Fruit fly (Drosophila melanogaster): Measurements from ENCODE around the gene Fum2.
A peak's percentile ranks its signal among the peaks of the same experiment; 100 is the strongest.

Fum2 gene

dm6 chrX:6678635-6679501, 2.7 kb upstream of the Fum2 start, which contains the start of gene ND-ASHI (continued):
- TF ChIP-seq bab2 (GFP tag; optimal IDR thresholded peaks at IDR 0.05) (peak; percentile 93), Max (GFP tag; optimal IDR thresholded peaks at IDR 0.05) (peak; percentile 94), dmrt11E (tag; optimal IDR thresholded peaks at IDR 0.05) (peak; percentile 84), dysf (GFP tag; IDR thresholded peaks at IDR 0.05) (peak; percentile 96), vvl (GFP tag; IDR thresholded peaks at IDR 0.05) (peak; percentile 99), Eip74EF (GFP tag; optimal IDR thresholded peaks at IDR 0.05) (peak in 1 of 2 experiments; percentile 88), ewg (GFP tag; optimal IDR thresholded peaks at IDR 0.05) (peak; percentile 75), CG10462 (GFP tag; optimal IDR thresholded peaks at IDR 0.05) (peak; percentile 73), ac (GFP tag; optimal IDR thresholded peaks at IDR 0.05) (peak; percentile 74), Poxn (GFP tag; IDR thresholded peaks at IDR 0.05) (peak; percentile 89), oc (tag; optimal IDR thresholded peaks at IDR 0.05) (peak; percentile 90), NC2β (GFP tag; optimal IDR thresholded peaks at IDR 0.05) (peak; percentile 88), CG14667 (GFP tag; IDR thresholded peaks at IDR 0.05) (peak; percentile 90), B-H2 (GFP tag; optimal IDR thresholded peaks at IDR 0.05) (peak; percentile 98), Lhr (GFP tag; optimal IDR thresholded peaks at IDR 0.05) (peak; percentile 79), CG18599 (GFP tag; optimal IDR thresholded peaks at IDR 0.05) (peak; percentile 98), zfh1 (GFP tag; IDR thresholded peaks at IDR 0.05) (peak; percentile 96), CG34422 (GFP tag; IDR thresholded peaks at IDR 0.05) (peak; percentile 97), sima (GFP tag; optimal IDR thresholded peaks at IDR 0.05) (peak; percentile 85), CG11696 (GFP tag; IDR thresholded peaks at IDR 0.05) (peak; percentile 98), CG17361 (GFP tag; IDR thresholded peaks at IDR 0.05) (peak; percentile 91), CG7987 (GFP tag; optimal IDR thresholded peaks at IDR 0.05) (peak; percentile 89), h (optimal IDR thresholded peaks at IDR 0.05) (no peak), slbo (GFP tag; IDR thresholded peaks at IDR 0.05) (peak; percentile 98), CG33557 (GFP tag; optimal IDR thresholded peaks at IDR 0.05) (peak; percentile 81), chn (GFP tag; optimal IDR thresholded peaks at IDR 0.05) (peak; percentile 89), CG2712 (tag; optimal IDR thresholded peaks at IDR 0.05) (peak; percentile 91), sob (GFP tag; IDR thresholded peaks at IDR 0.05) (peak; percentile 97), CG16863 (GFP tag; optimal IDR thresholded peaks at IDR 0.05) (peak; percentile 85), z (GFP tag; IDR thresholded peaks at IDR 0.05) (peak; percentile 60; the same call in 2 of the 3 replicates), crp (GFP tag; optimal IDR thresholded peaks at IDR 0.05) (peak in 1 of 2 experiments; percentile 49), Six4 (GFP tag; optimal IDR thresholded peaks at IDR 0.05) (peak; percentile 90), sisA (GFP tag; IDR thresholded peaks at IDR 0.05) (peak; percentile 95), HLHmδ (GFP tag; optimal IDR thresholded peaks at IDR 0.05) (no peak), CG4617 (GFP tag; optimal IDR thresholded peaks at IDR 0.05; ENCODE audit: borderline replicate concordance) (peak; percentile 85), CG2875 (GFP tag; optimal IDR thresholded peaks at IDR 0.05) (peak; percentile 87), corto (GFP tag; optimal IDR thresholded peaks at IDR 0.05) (peak; percentile 84), CG11093 (GFP tag; IDR thresholded peaks at IDR 0.05) (peak; percentile 92), sqz (GFP tag; optimal IDR thresholded peaks at IDR 0.05) (no peak), D (optimal IDR thresholded peaks at IDR 0.05) (no peak), D (GFP tag; optimal IDR thresholded peaks at IDR 0.05) (peak; percentile 88), bcd (GFP tag; optimal IDR thresholded peaks at IDR 0.05) (peak; percentile 95), CG13287 (GFP tag; IDR thresholded peaks at IDR 0.05; ENCODE audit: partially characterized antibody) (no peak; the same call in 1 of the 2 replicates), CrebB (tag; optimal IDR thresholded peaks at IDR 0.05) (peak; percentile 95), Rfx (GFP tag; IDR thresholded peaks at IDR 0.05) (peak; percentile 98), Dip3 (GFP tag; optimal IDR thresholded peaks at IDR 0.05) (peak; percentile 94), Chrac-16 (GFP tag; optimal IDR thresholded peaks at IDR 0.05) (peak; percentile 94), dmrt99B (tag; optimal IDR thresholded peaks at IDR 0.05) (peak; percentile 94), yki (optimal IDR thresholded peaks at IDR 0.05) (no peak)
